Fruit fly (Drosophila melanogaster) whole organism, embryonic: ENCODE measurements around the gene Alg2.
A peak's percentile ranks its signal among the peaks of the same experiment; 100 is the strongest.

Experiments used
- Ada2b ChIP-seq: fragments of 200-800 bp; sonication (Bioruptor generic); IDR thresholded peaks from 2 replicates; pipeline ENCODE4 v1.3.6; 2022; ENCODE audit warnings: missing biosample characterization, missing genetic modification characterization
- Adf1 ChIP-seq: fragments of 200-800 bp; sonication (Bioruptor generic); IDR thresholded peaks from 2 replicates; pipeline ENCODE4 v1.3.6; 2022; ENCODE audit warnings: missing biosample characterization, missing genetic modification characterization
- Bdp1 ChIP-seq: fragments of 200-800 bp; sonication (Bioruptor generic); optimal IDR thresholded peaks from 3 replicates; lab custom pipeline; 2016; ENCODE audit warnings: missing biosample characterization, missing genetic modification characterization
- BtbVII ChIP-seq: fragments of 200-800 bp; sonication (Bioruptor generic); optimal IDR thresholded peaks from 3 replicates; lab custom pipeline; 2017; ENCODE audit warnings: missing biosample characterization, mild to moderate bottlenecking, missing genetic modification characterization
- CG10209 ChIP-seq: fragments of 200-800 bp; sonication (Bioruptor generic); optimal IDR thresholded peaks from 3 replicates; lab custom pipeline; 2017; ENCODE audit warnings: missing biosample characterization, mild to moderate bottlenecking, missing genetic modification characterization, missing genetic modification reagents
- CG12155 ChIP-seq: fragments of 200-800 bp; sonication (Bioruptor generic); optimal IDR thresholded peaks from 3 replicates; lab custom pipeline; 2016; ENCODE audit warnings: missing biosample characterization, missing genetic modification characterization
- CG13287 ChIP-seq: fragments of 200-800 bp; sonication (Bioruptor generic); IDR thresholded peaks from 2 replicates; pipeline ENCODE4 v1.3.6; 2022; ENCODE audit warnings: missing biosample characterization, missing genetic modification characterization; ENCODE audit not compliant: partially characterized antibody
- CG15601 ChIP-seq: fragments of 200-800 bp; sonication (Bioruptor generic); optimal IDR thresholded peaks from 3 replicates; lab custom pipeline; 2019; ENCODE audit warnings: missing biosample characterization, mild to moderate bottlenecking, missing genetic modification characterization, moderate library complexity
- CG16779 ChIP-seq: fragments of 200-800 bp; sonication (Bioruptor generic); IDR thresholded peaks from 2 replicates; pipeline ENCODE4 v1.3.6; 2022; ENCODE audit warnings: missing biosample characterization, missing genetic modification characterization
- CG17612 ChIP-seq: fragments of 200-800 bp; sonication (Bioruptor generic); IDR thresholded peaks from 2 replicates; pipeline ENCODE4 v1.3.6; 2022; ENCODE audit warnings: missing biosample characterization, missing genetic modification characterization
- CG17829 ChIP-seq: fragments of 200-800 bp; optimal IDR thresholded peaks from 2 replicates; lab custom pipeline; 2019; ENCODE audit warnings: missing biosample characterization, mild to moderate bottlenecking, missing genetic modification characterization, moderate library complexity
- CG32767 ChIP-seq: fragments of 200-800 bp; sonication (Bioruptor generic); IDR thresholded peaks from 2 replicates; pipeline ENCODE4 v1.3.6; 2022; ENCODE audit warnings: missing biosample characterization, missing genetic modification characterization
- CG3847 ChIP-seq: fragments of 200-800 bp; sonication (Bioruptor generic); IDR thresholded peaks from 2 replicates; pipeline ENCODE4 v1.3.6; 2022; ENCODE audit warnings: missing biosample characterization, missing genetic modification characterization
- CG4282 ChIP-seq: fragments of 200-800 bp; sonication (Bioruptor generic); optimal IDR thresholded peaks from 2 replicates; lab custom pipeline; 2016; ENCODE audit warnings: missing biosample characterization, missing genetic modification characterization
- CG43689 ChIP-seq: fragments of 200-800 bp; sonication (Bioruptor generic); IDR thresholded peaks from 2 replicates; pipeline ENCODE4 v1.3.6; 2022; ENCODE audit warnings: missing biosample characterization, missing genetic modification characterization
- CG8765 ChIP-seq: fragments of 200-800 bp; sonication (Bioruptor generic); IDR thresholded peaks from 2 replicates; pipeline ENCODE4 v1.3.6; 2022; ENCODE audit warnings: missing biosample characterization, missing genetic modification characterization
- Camta ChIP-seq: fragments of 200-800 bp; sonication (Bioruptor generic); optimal IDR thresholded peaks from 2 replicates; lab custom pipeline; 2016; ENCODE audit warnings: missing biosample characterization, missing genetic modification characterization
- Dbx ChIP-seq: fragments of 200-800 bp; sonication (Bioruptor generic); IDR thresholded peaks from 3 replicates; pipeline ENCODE4 v1.3.6; 2022; ENCODE audit warnings: missing biosample characterization, missing genetic modification characterization
- Dek ChIP-seq: fragments of 200-800 bp; sonication (Bioruptor generic); optimal IDR thresholded peaks from 3 replicates; lab custom pipeline; 2019; ENCODE audit warnings: missing biosample characterization, mild to moderate bottlenecking, missing genetic modification characterization, moderate library complexity
- Dip3 ChIP-seq: fragments of 200-800 bp; sonication (Bioruptor generic); optimal IDR thresholded peaks from 3 replicates; lab custom pipeline; 2016; ENCODE audit warnings: missing biosample characterization, missing genetic modification characterization
- Drgx ChIP-seq: fragments of 200-800 bp; sonication (Bioruptor generic); IDR thresholded peaks from 2 replicates; pipeline ENCODE4 v1.3.6; 2022; ENCODE audit warnings: missing biosample characterization, missing genetic modification characterization
- HLH4C ChIP-seq: fragments of 200-800 bp; sonication (Bioruptor generic); IDR thresholded peaks from 3 replicates; pipeline ENCODE4 v1.3.6; 2022; ENCODE audit warnings: missing biosample characterization, missing genetic modification characterization; ENCODE audit not compliant: partially characterized antibody
- HmgD ChIP-seq: fragments of 200-800 bp; sonication (Bioruptor generic); optimal IDR thresholded peaks from 3 replicates; lab custom pipeline; 2016; ENCODE audit warnings: missing biosample characterization, missing genetic modification characterization
- Hsf ChIP-seq: fragments of 200-800 bp; sonication (Bioruptor generic); optimal IDR thresholded peaks from 3 replicates; lab custom pipeline; 2016; ENCODE audit warnings: missing biosample characterization, missing genetic modification characterization
- Nf-YA ChIP-seq: fragments of 200-800 bp; sonication (Bioruptor generic); IDR thresholded peaks from 2 replicates; pipeline ENCODE4 v1.3.6; 2022; ENCODE audit warnings: missing biosample characterization, missing genetic modification characterization
- Scr ChIP-seq: fragments of 200-800 bp; sonication (Bioruptor generic); IDR thresholded peaks from 2 replicates; pipeline ENCODE4 v1.3.6; 2022; ENCODE audit warnings: missing biosample characterization, missing genetic modification characterization; ENCODE audit not compliant: partially characterized antibody
- Sry-δ ChIP-seq: fragments of 200-800 bp; sonication (Bioruptor generic); optimal IDR thresholded peaks from 2 replicates; lab custom pipeline; 2016; ENCODE audit warnings: missing biosample characterization, missing genetic modification characterization
- Tbp ChIP-seq: fragments of >200 bp; optimal IDR thresholded peaks from 2 replicates; lab custom pipeline; 2018; ENCODE audit warnings: missing biosample characterization, missing genetic modification characterization
- Xbp1 ChIP-seq: fragments of 200-800 bp; sonication (Bioruptor generic); optimal IDR thresholded peaks from 3 replicates; lab custom pipeline; 2016; ENCODE audit warnings: missing biosample characterization, mild to moderate bottlenecking, missing genetic modification characterization
- amos ChIP-seq: fragments of 200-800 bp; sonication (Bioruptor generic); IDR thresholded peaks from 2 replicates; pipeline ENCODE4 v1.3.6; 2022; ENCODE audit warnings: missing biosample characterization, missing genetic modification characterization; ENCODE audit not compliant: partially characterized antibody
- ara ChIP-seq: fragments of 200-800 bp; sonication (Bioruptor generic); IDR thresholded peaks from 2 replicates; pipeline ENCODE4 v1.3.6; 2022; ENCODE audit warnings: missing biosample characterization, missing genetic modification characterization
- bbx ChIP-seq: fragments of 200-800 bp; sonication (Bioruptor generic); IDR thresholded peaks from 2 replicates; pipeline ENCODE4 v1.3.6; 2022; ENCODE audit warnings: missing biosample characterization, missing genetic modification characterization; ENCODE audit not compliant: partially characterized antibody
- cas ChIP-seq: fragments of 200-800 bp; sonication (Bioruptor generic); IDR thresholded peaks from 2 replicates; pipeline ENCODE4 v1.3.6; 2022; ENCODE audit warnings: missing biosample characterization, missing genetic modification characterization
- cato ChIP-seq: fragments of 200-800 bp; sonication (Bioruptor generic); optimal IDR thresholded peaks from 2 replicates; lab custom pipeline; 2016; ENCODE audit warnings: missing biosample characterization, missing genetic modification characterization, borderline replicate concordance
- cg ChIP-seq: fragments of 200-800 bp; sonication (Bioruptor generic); optimal IDR thresholded peaks from 3 replicates; lab custom pipeline; 2019; ENCODE audit warnings: missing biosample characterization, mild to moderate bottlenecking, missing genetic modification characterization, moderate library complexity
- crc ChIP-seq: fragments of 200-800 bp; sonication (Bioruptor generic); optimal IDR thresholded peaks from 2 replicates; lab custom pipeline; 2016; ENCODE audit warnings: missing biosample characterization, missing genetic modification characterization
- dmrt99B ChIP-seq: fragments of 200-800 bp; sonication (Bioruptor generic); optimal IDR thresholded peaks from 2 replicates; lab custom pipeline; 2018; ENCODE audit warnings: missing biosample characterization, mild to moderate bottlenecking, missing genetic modification characterization, moderate library complexity
- ems ChIP-seq: fragments of 200-800 bp; sonication (Bioruptor generic); optimal IDR thresholded peaks from 3 replicates; lab custom pipeline; 2016; ENCODE audit warnings: missing biosample characterization, missing genetic modification characterization
- en ChIP-seq: fragments of 200-800 bp; sonication (Bioruptor generic); optimal IDR thresholded peaks from 2 replicates; lab custom pipeline; 2016; ENCODE audit warnings: missing biosample characterization, missing genetic modification characterization
- esg ChIP-seq: fragments of 200-800 bp; sonication (Bioruptor generic); conservative IDR thresholded peaks from 2 replicates; pipeline ENCODE4 v1.3.6; 2022; ENCODE audit warnings: missing biosample characterization, missing genetic modification characterization
- fd64A ChIP-seq: fragments of 200-800 bp; sonication (Bioruptor generic); optimal IDR thresholded peaks from 3 replicates; lab custom pipeline; 2018; ENCODE audit warnings: missing biosample characterization, mild to moderate bottlenecking, missing genetic modification characterization
- fru ChIP-seq: fragments of >200 bp; optimal IDR thresholded peaks from 2 replicates; lab custom pipeline; 2017
- gcm ChIP-seq: fragments of 200-800 bp; sonication (Bioruptor generic); optimal IDR thresholded peaks from 2 replicates; lab custom pipeline; 2019; ENCODE audit warnings: missing biosample characterization, mild to moderate bottlenecking, missing genetic modification characterization, moderate library complexity
- gsb-n ChIP-seq: fragments of 200-800 bp; sonication (Bioruptor generic); optimal IDR thresholded peaks from 3 replicates; lab custom pipeline; 2018; ENCODE audit warnings: missing biosample characterization, mild to moderate bottlenecking, missing genetic modification characterization
- pita ChIP-seq: fragments of 200-800 bp; sonication (Bioruptor generic); optimal IDR thresholded peaks from 2 replicates; lab custom pipeline; 2017; ENCODE audit warnings: missing biosample characterization, mild to moderate bottlenecking, missing genetic modification characterization
- pzg ChIP-seq: fragments of 200-800 bp; sonication (Bioruptor generic); optimal IDR thresholded peaks from 3 replicates; lab custom pipeline; 2018; ENCODE audit warnings: missing biosample characterization, mild to moderate bottlenecking, missing genetic modification characterization, moderate library complexity
- run ChIP-seq: fragments of 200-800 bp; sonication (Bioruptor generic); optimal IDR thresholded peaks from 3 replicates; lab custom pipeline; 2018; ENCODE audit warnings: missing biosample characterization, mild to moderate bottlenecking, missing genetic modification characterization
- sens-2 ChIP-seq: fragments of 200-800 bp; sonication (Bioruptor generic); IDR thresholded peaks from 2 replicates; pipeline ENCODE4 v1.3.6; 2022; ENCODE audit warnings: missing biosample characterization, missing genetic modification characterization
- seq ChIP-seq: fragments of 200-800 bp; sonication (Bioruptor generic); IDR thresholded peaks from 2 replicates; pipeline ENCODE4 v1.3.6; 2022; ENCODE audit warnings: missing biosample characterization, missing genetic modification characterization
- slbo ChIP-seq: fragments of 200-800 bp; sonication (Bioruptor generic); IDR thresholded peaks from 2 replicates; pipeline ENCODE4 v1.3.6; 2022; ENCODE audit warnings: missing biosample characterization, missing genetic modification characterization
- tin ChIP-seq: fragments of 200-800 bp; sonication (Bioruptor generic); optimal IDR thresholded peaks from 3 replicates; lab custom pipeline; 2016; ENCODE audit warnings: missing biosample characterization, missing genetic modification characterization
- tll ChIP-seq, 2 experiments: fragments of 200-800 bp in 1 of 2; fragments of >200 bp in 1 of 2; sonication (Bioruptor generic) in 1 of 2; optimal IDR thresholded peaks; 2 replicates each; lab custom pipeline; 2017 to 2019; ENCODE audit warnings: missing biosample characterization in 2 of 2, missing genetic modification characterization in 2 of 2, mild to moderate bottlenecking in 1 of 2, moderate library complexity in 1 of 2

The Alg2 gene

DNA sequence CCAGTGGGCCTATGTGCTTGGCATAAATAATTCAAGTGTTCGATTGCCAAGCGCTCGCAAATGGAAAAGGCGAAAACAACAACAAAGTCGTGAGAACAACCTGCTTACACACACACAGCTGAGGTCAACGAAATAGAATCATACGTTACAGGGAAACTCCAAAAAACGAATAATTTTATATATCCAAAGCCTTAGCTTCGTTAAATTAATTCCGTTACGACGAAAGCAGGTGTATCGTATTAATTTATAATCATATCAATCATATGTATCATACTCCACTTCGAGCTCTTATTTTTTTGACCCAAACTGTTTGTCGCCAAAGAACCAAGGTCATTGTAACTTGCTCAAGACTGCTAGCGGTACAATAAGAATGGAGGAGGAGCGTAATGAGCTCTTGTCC is 35.9 kb downstream of the Alg2 start (continued):
- TF ChIP-seq amos (GFP tag; lab: Robert Waterston, UW) (no peak), crc (GFP tag; lab: Kevin White, UChicago) (peak; percentile 78), Scr (GFP tag; lab: Robert Waterston, UW) (no peak), CG17612 (peak; percentile 67; the same call in 1 of the 2 replicates), tll (GFP tag; optimal IDR thresholded peaks at IDR 0.05; lab: Kevin White, UChicago) (no peak), CG4282 (GFP tag; lab: Kevin White, UChicago) (no peak), esg (peak; percentile 71), sens-2 (GFP tag; lab: Robert Waterston, UW) (peak; percentile 53; the same call in 1 of the 2 replicates), CG3847 (peak; percentile 70), gsb-n (tag; lab: Kevin White, UChicago) (peak; percentile 83), dmrt99B (no peak), CG43689 (GFP tag; lab: Robert Waterston, UW) (no peak), cato (peak; percentile 45), Hsf (GFP tag; lab: Kevin White, UChicago) (peak; percentile 82), Drgx (GFP tag; lab: Robert Waterston, UW) (peak; percentile 90), Nf-YA (GFP tag; lab: Robert Waterston, UW) (peak; percentile 72), Sry-δ (GFP tag; lab: Kevin White, UChicago) (no peak), CG13287 (GFP tag; lab: Robert Waterston, UW) (no peak), bbx (GFP tag; lab: Robert Waterston, UW) (no peak), Xbp1 (GFP tag; lab: Kevin White, UChicago) (peak; percentile 85), gcm (GFP tag; lab: Kevin White, UChicago) (no peak), ara (GFP tag; lab: Robert Waterston, UW) (peak; percentile 89), ems (GFP tag; lab: Kevin White, UChicago) (peak; percentile 88), CG15601 (tag; lab: Kevin White, UChicago) (no peak), BtbVII (GFP tag; lab: Kevin White, UChicago) (peak; percentile 92), CG8765 (GFP tag; lab: Robert Waterston, UW) (peak; percentile 71), pzg (GFP tag; lab: Kevin White, UChicago) (peak; percentile 1), HmgD (GFP tag; lab: Kevin White, UChicago) (no peak), pita (GFP tag; lab: Kevin White, UChicago) (no peak), slbo (GFP tag; lab: Robert Waterston, UW) (peak; percentile 85), en (GFP tag; lab: Kevin White, UChicago) (peak; percentile 79), Dek (tag; lab: Kevin White, UChicago) (peak; percentile 80), fru (lab: Kevin White, UChicago) (no peak), seq (peak; percentile 82), Dip3 (GFP tag; lab: Kevin White, UChicago) (peak; percentile 77), CG16779 (GFP tag; lab: Robert Waterston, UW) (peak; percentile 90), run (tag; lab: Kevin White, UChicago) (peak; percentile 63), cg (GFP tag; lab: Kevin White, UChicago) (no peak), CG17829 (tag; lab: Kevin White, UChicago) (peak; percentile 89), CG32767 (GFP tag; lab: Robert Waterston, UW) (peak; percentile 63), fd64A (GFP tag; lab: Kevin White, UChicago) (peak; percentile 57), Bdp1 (peak; percentile 53), Tbp (GFP tag; lab: Kevin White, UChicago) (no peak), Dbx (peak; percentile 84), CG10209 (peak; percentile 79), Camta (GFP tag; lab: Kevin White, UChicago) (peak; percentile 82), tin (GFP tag; lab: Kevin White, UChicago) (peak; percentile 86), Ada2b (GFP tag; lab: Robert Waterston, UW) (peak; percentile 94), cas (GFP tag; lab: Robert Waterston, UW) (peak; percentile 83), HLH4C (GFP tag; lab: Robert Waterston, UW) (no peak), CG12155 (GFP tag; lab: Kevin White, UChicago) (peak; percentile 76), Adf1 (peak; percentile 41; the same call in 1 of the 2 replicates)
